Fruit fly (Drosophila melanogaster): ENCODE results near the gene Girdin.

Girdin gene

dm6 chr3L:3205349-3205748 is 26.6 kb downstream of the Girdin start, which contains the start of gene CG32277:
Gene CG32277 (minus strand): TSS chr3L:3205449.
- TF ChIP-seq fru (GFP tag; optimal IDR thresholded peaks at IDR 0.05), result no peak
- TF ChIP-seq brk (GFP tag; optimal IDR thresholded peaks at IDR 0.05), result no peak
- no peak for TF ChIP-seq GATAd (GFP tag; optimal IDR thresholded peaks at IDR 0.05)
- no peak for TF ChIP-seq Mio (GFP tag; optimal IDR thresholded peaks at IDR 0.05)
- TF ChIP-seq Hr83 (GFP tag; optimal IDR thresholded peaks at IDR 0.05; ENCODE audit: poor library complexity, severe bottlenecking), result no peak
- TF ChIP-seq pan (optimal IDR thresholded peaks at IDR 0.05), result no peak
- TF ChIP-seq HLH106 (tag; optimal IDR thresholded peaks at IDR 0.05), result no peak

- TF ChIP-seq Rel (GFP tag; optimal IDR thresholded peaks at IDR 0.05) (no peak), Rel (tag; optimal IDR thresholded peaks at IDR 0.05) (no peak), Dif (GFP tag; optimal IDR thresholded peaks at IDR 0.05; ENCODE audit: partially characterized antibody) (no peak)
Observed at dm6 chr3L:3206263-3206662, 27.5 kb downstream of the Girdin start, which contains the start of gene CG33160. Gene CG33160 (minus strand): TSS chr3L:3206363.

DNA sequence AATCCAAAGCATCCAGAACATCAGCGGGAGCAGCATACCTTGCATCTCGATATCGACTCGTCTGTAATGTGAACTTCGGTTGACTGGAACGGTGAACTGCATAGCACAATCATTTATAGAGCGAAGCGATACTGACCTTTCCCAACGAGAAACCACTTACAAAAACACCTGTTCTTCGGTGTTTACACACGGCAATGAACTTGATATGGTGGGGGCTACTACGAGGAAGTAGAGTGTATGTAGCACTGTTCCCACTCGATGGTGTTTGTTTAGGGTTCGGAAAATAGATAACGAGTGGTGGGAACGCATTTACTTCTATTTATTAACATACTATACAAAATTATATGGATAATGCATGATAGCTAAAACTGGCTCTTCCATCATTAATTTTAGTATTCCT is 30.2 kb downstream of the Girdin start, which contains the start of the genes CG32269 and CG32270:
TSS of gene CG32269 (minus strand) at position 91 of the 400 bp plus-strand sequence.
TSS of gene CG32270 (minus strand) at position 91 of the 400 bp plus-strand sequence.
- TF ChIP-seq Hr83 (GFP tag; optimal IDR thresholded peaks at IDR 0.05; ENCODE audit: poor library complexity, severe bottlenecking) (peak; percentile 92), dsf (GFP tag; optimal IDR thresholded peaks at IDR 0.05; ENCODE audit: borderline replicate concordance) (no peak)

DNA sequence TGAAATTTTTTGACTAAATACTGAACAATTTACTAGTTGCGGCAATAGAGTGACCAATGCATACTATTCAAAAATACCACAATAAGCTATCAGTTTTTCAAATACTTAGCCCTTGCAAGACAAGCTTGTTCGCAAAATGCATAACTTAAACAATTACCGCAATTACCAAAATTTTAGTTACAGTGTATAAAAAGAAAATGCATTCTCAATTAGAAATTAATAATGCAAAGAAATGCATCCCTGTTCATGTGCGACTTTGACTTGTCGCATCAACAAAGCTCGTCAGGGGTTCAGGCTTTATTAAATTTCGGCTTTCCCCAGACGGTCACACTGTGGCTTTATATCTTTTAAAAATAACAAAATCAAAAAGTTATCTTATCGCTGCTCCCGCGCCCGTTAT is 40.1 kb downstream of the Girdin start, which contains the start of the genes hob and nSMase:
TSS of gene hob (minus strand) at position 62 of the 400 bp plus-strand sequence.
TSS of gene nSMase (plus strand) at position 298 of the 400 bp plus-strand sequence.
- TF ChIP-seq foxo (GFP tag; optimal IDR thresholded peaks at IDR 0.05) (no peak), OdsH (GFP tag; optimal IDR thresholded peaks at IDR 0.05) (peak; percentile 34)

- TF ChIP-seq Rel (GFP tag; optimal IDR thresholded peaks at IDR 0.05), result no peak
- peak; percentile 59 for TF ChIP-seq Rel (tag; optimal IDR thresholded peaks at IDR 0.05)
- no peak for TF ChIP-seq Abd-B (GFP tag; optimal IDR thresholded peaks at IDR 0.05)
- TF ChIP-seq dl (GFP tag; optimal IDR thresholded peaks at IDR 0.05; ENCODE audit: insufficient read depth in 1 of 2, partially characterized antibody in 2 of 2), result no peak
- TF ChIP-seq Jra (GFP tag; optimal IDR thresholded peaks at IDR 0.05), result peak; percentile 84
- TF ChIP-seq lola (GFP tag; optimal IDR thresholded peaks at IDR 0.05), result no peak
- peak; percentile 85 for TF ChIP-seq Mio (GFP tag; optimal IDR thresholded peaks at IDR 0.05)
- no peak for TF ChIP-seq usp (GFP tag; optimal IDR thresholded peaks at IDR 0.05)
- no peak for TF ChIP-seq sage (GFP tag; optimal IDR thresholded peaks at IDR 0.05)
- TF ChIP-seq Hnf4 (GFP tag; optimal IDR thresholded peaks at IDR 0.05), result peak; percentile 82
- peak; percentile 66 for TF ChIP-seq ey (GFP tag; optimal IDR thresholded peaks at IDR 0.05)
- TF ChIP-seq Hr83 (GFP tag; optimal IDR thresholded peaks at IDR 0.05; ENCODE audit: poor library complexity, severe bottlenecking), result peak; percentile 99
- peak; percentile 14 for TF ChIP-seq Dif (GFP tag; optimal IDR thresholded peaks at IDR 0.05; ENCODE audit: partially characterized antibody)
- peak; percentile 92 for TF ChIP-seq CG9705 (GFP tag; optimal IDR thresholded peaks at IDR 0.05)
- peak; percentile 91 for TF ChIP-seq Sp1 (GFP tag; optimal IDR thresholded peaks at IDR 0.05)
- no peak for TF ChIP-seq N (GFP tag; optimal IDR thresholded peaks at IDR 0.05)
- TF ChIP-seq Vsx2 (GFP tag; optimal IDR thresholded peaks at IDR 0.05; ENCODE audit: partially characterized antibody), result no peak
- TF ChIP-seq GATAd (GFP tag; optimal IDR thresholded peaks at IDR 0.05), result no peak
- no peak for TF ChIP-seq brk (GFP tag; optimal IDR thresholded peaks at IDR 0.05)
- peak; percentile 55 for TF ChIP-seq fru (GFP tag; optimal IDR thresholded peaks at IDR 0.05)
- TF ChIP-seq pan (optimal IDR thresholded peaks at IDR 0.05), result no peak
- TF ChIP-seq jim (GFP tag; optimal IDR thresholded peaks at IDR 0.05), result no peak
- peak; percentile 66 for TF ChIP-seq br (GFP tag; optimal IDR thresholded peaks at IDR 0.05)
- TF ChIP-seq rgr (GFP tag; optimal IDR thresholded peaks at IDR 0.05), result peak; percentile 96
- peak; percentile 65 for TF ChIP-seq CG32264 (GFP tag; optimal IDR thresholded peaks at IDR 0.05)
- peak; percentile 45 for TF ChIP-seq woc (GFP tag; optimal IDR thresholded peaks at IDR 0.05)
- no peak for TF ChIP-seq Dfd (GFP tag; optimal IDR thresholded peaks at IDR 0.05)
- TF ChIP-seq tai (GFP tag; optimal IDR thresholded peaks at IDR 0.05), result no peak
- TF ChIP-seq sv (GFP tag; optimal IDR thresholded peaks at IDR 0.05), result peak; percentile 92
- peak in 1 of 2 experiments; percentile 90 for TF ChIP-seq foxo (GFP tag; optimal IDR thresholded peaks at IDR 0.05)
- peak; percentile 84 for TF ChIP-seq OdsH (GFP tag; optimal IDR thresholded peaks at IDR 0.05)
- peak; percentile 96 for TF ChIP-seq dmrt93B (GFP tag; optimal IDR thresholded peaks at IDR 0.05)
- peak; percentile 86 for TF ChIP-seq HLH106 (tag; optimal IDR thresholded peaks at IDR 0.05)
- peak; percentile 89 for TF ChIP-seq h (GFP tag; optimal IDR thresholded peaks at IDR 0.05)
- peak; percentile 75 for TF ChIP-seq psq (GFP tag; optimal IDR thresholded peaks at IDR 0.05)
- no peak for TF ChIP-seq Hr78 (GFP tag; optimal IDR thresholded peaks at IDR 0.05)
- TF ChIP-seq CrebA (GFP tag; optimal IDR thresholded peaks at IDR 0.05; ENCODE audit: borderline replicate concordance), result no peak
- peak; percentile 83 for TF ChIP-seq dsf (GFP tag; optimal IDR thresholded peaks at IDR 0.05; ENCODE audit: borderline replicate concordance)
Observed at dm6 chr3L:3222643-3223389, 44.1 kb downstream of the Girdin start, which contains the start of the genes RpL28 and eIF1. Gene RpL28 (minus strand): TSS chr3L:3222960. Gene eIF1 (plus strand): TSS chr3L:3223341.
